Worm (Caenorhabditis elegans): ENCODE measurements around the gene F56C9.3.

F56C9.3 gene

DNA sequence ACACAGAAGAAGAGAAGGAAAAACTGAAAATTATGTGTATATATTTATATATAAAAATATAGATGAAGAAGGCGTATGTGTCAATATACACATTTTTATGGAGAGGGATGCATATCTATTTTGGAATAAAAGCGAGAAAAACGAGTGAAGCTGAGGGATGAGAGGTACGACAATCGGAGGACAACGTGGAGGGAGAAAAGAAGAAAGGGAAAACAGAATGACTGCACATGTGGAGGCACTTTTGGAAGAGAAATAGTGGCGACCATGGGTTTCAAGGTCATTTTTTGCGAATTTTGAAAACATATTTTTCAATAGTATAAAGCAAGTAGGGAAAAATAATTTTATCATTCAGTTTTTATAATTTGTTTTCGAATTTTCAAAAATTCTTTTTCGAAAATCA, 18.5 kb upstream of the F56C9.3 start:
- no peak for TF ChIP-seq him-1 (tag; optimal IDR thresholded peaks at IDR 0.05)
- TF ChIP-seq W03F9.2 (tag; optimal IDR thresholded peaks at IDR 0.05) = no peak
- no peak for TF ChIP-seq dao-5 (tag; optimal IDR thresholded peaks at IDR 0.05)

DNA sequence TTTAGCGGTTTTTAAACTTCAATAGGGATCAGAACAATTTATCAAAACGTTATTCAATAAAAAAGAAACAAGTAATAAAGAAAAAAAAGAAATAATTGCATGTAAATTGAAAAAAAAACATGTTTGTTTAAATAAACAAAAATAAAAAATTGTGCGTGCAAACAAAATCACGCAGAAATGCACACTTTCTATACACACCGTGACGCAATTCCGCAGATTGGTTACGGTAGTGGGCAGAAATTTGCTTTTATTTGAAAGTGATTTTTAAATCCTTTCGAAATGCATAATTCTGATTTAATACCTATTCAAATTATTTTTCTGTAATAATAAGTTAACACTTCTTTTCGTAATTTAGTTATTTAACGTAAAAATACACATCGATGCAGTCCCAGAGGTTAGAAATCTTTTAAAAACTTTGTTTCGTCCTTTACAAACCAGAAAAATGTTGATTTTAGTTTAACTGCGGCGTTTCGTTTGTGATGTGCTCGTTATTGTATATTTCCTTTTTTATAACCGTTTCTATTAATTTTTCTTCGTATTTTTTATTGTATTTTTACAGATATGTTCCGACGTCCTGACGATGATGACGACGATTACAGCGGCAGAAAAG, 17.9 kb upstream of the F56C9.3 start, which contains the start of gene cwf-19L2:
Gene cwf-19L2 (plus strand): TSS at position 560 of the 610 bp plus-strand sequence.
- TF ChIP-seq dao-5 (tag; optimal IDR thresholded peaks at IDR 0.05) (no peak), W03F9.2 (tag; optimal IDR thresholded peaks at IDR 0.05) (peak; percentile 27)

ce11 chrIII:7296092-7296668, 14.9 kb upstream of the F56C9.3 start:
- TF ChIP-seq dao-5 (tag; optimal IDR thresholded peaks at IDR 0.05) (no peak), W03F9.2 (tag; optimal IDR thresholded peaks at IDR 0.05) (no peak), him-1 (tag; optimal IDR thresholded peaks at IDR 0.05) (no peak)

DNA sequence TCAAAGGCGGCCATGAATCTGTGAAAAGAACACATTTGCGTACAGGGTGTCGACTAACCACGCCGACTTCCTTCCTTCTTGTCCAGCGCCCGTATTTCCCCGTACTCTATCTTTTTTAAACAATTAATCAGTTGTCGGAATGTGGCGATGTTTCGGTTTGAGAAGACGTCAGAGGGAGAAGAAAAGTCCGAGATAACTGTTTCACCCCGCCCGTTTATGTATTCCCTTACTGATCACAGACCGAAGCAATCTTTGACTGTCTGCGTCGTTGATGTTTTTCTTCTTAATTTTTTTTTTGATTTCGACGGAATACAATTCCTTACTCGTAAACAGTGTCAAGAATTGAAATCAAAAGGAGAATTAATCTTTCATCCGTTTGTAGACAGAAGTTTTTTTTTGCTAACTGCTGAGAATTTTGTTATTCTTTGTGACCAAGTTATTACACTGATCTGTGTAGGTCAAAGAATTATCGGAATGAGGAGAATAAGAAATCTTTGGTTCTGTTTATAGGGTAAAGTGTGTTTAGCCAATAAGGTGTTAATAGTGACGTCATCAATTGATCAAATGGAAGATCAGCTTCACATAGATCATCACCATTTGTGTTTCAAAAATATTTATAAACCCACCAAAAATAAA, 13.9 kb upstream of the F56C9.3 start:
- no peak for TF ChIP-seq W03F9.2 (tag; optimal IDR thresholded peaks at IDR 0.05)
- no peak for TF ChIP-seq him-1 (tag; optimal IDR thresholded peaks at IDR 0.05)
- TF ChIP-seq dao-5 (tag; optimal IDR thresholded peaks at IDR 0.05) = no peak

DNA sequence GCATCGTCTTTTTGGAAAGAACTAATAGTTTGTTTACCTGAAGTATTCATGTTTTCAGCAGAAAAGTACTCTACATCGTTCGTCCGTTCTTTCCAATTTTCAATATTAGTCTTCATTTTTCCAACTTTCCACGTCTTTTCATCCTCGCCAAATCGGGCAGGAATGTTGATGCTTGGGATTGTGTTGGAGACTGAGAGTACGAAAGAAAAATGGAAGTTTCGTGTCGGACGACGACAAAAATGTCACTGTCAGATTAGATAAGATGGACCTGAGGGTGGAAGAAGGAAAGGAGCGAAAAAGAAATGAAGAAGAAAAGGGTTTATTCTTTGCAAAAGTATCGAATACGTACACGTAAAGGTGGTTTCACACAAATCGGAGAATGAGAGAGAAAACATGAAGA, 13.0 kb upstream of the F56C9.3 start:
- TF ChIP-seq him-1 (tag; optimal IDR thresholded peaks at IDR 0.05) = no peak
- TF ChIP-seq dao-5 (tag; optimal IDR thresholded peaks at IDR 0.05) = no peak
- no peak for TF ChIP-seq W03F9.2 (tag; optimal IDR thresholded peaks at IDR 0.05)

DNA sequence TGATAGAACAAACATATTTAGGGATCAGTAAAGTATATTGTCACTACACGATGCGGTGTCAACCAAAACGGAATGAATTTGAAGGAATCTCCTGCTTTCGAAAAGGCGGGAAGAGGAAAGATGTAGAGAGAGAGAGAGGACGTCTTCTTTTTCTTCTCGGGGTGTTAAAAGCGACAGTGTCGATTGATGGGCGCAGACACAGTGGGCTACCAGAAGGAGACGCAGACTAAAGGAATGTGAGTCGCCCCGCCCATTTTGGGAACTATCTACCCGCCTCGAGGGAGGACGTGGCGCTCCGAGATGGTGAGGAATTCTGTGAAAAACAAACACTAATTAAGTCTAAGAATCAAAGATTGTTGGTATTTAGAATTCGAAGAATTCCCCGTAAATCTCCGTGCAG, 11.6 kb upstream of the F56C9.3 start, which contains the start of the genes B0361.14 and B0361.9:
Gene B0361.14 (minus strand): TSS at position 66 of the 400 bp plus-strand sequence.
Gene B0361.9 (minus strand): TSS at position 166 of the 400 bp plus-strand sequence.
- TF ChIP-seq dao-5 (tag; optimal IDR thresholded peaks at IDR 0.05) (no peak), W03F9.2 (tag; optimal IDR thresholded peaks at IDR 0.05) (no peak), him-1 (tag; optimal IDR thresholded peaks at IDR 0.05) (no peak)

DNA sequence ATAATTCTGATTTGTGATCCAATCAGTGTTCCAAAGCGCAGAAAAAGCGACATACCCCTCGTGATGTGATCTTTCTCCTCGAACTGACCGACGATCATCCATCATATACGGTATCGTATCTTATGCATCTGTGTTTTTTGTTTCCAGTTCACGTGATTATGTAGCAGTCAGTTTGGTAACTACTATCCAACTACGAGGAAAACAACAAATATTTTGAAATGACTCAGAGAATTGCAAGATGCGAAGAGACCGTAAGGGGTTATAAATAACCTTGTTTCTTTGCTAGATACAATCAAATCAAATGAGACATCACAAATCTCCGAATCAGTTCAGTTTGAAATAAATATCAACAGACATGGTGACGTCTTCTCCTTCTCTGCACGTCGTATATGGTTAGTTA, 10.9 kb upstream of the F56C9.3 start:
- TF ChIP-seq dao-5 (tag; optimal IDR thresholded peaks at IDR 0.05) = no peak
- TF ChIP-seq W03F9.2 (tag; optimal IDR thresholded peaks at IDR 0.05) = no peak
- TF ChIP-seq him-1 (tag; optimal IDR thresholded peaks at IDR 0.05) = no peak

DNA sequence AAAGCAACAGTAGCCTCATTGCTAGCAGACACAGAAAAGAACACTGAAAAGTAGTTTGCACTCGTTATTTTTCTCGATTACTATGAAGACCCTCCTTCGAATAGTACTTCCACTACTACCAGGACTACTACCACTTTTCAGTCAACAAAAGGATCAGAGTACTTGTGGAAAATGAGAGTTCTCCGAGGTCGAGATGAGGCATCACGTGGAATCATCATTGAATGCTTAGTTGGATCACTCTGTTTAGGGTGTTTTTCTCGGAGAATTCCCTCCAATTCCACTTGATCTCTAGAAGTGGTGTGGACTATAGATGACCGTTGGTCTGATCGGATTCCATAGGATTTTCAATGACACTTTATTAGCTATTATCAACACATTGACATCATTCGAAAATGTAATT, 10.3 kb upstream of the F56C9.3 start:
- TF ChIP-seq W03F9.2 (tag; optimal IDR thresholded peaks at IDR 0.05) (no peak), him-1 (tag; optimal IDR thresholded peaks at IDR 0.05) (no peak), dao-5 (tag; optimal IDR thresholded peaks at IDR 0.05) (no peak)

ce11 chrIII:7301668-7302067, 9.4 kb upstream of the F56C9.3 start:
- TF ChIP-seq W03F9.2 (tag; optimal IDR thresholded peaks at IDR 0.05) = no peak
- no peak for TF ChIP-seq him-1 (tag; optimal IDR thresholded peaks at IDR 0.05)
- TF ChIP-seq dao-5 (tag; optimal IDR thresholded peaks at IDR 0.05) = no peak

- no peak for TF ChIP-seq him-1 (tag; optimal IDR thresholded peaks at IDR 0.05)
- no peak for TF ChIP-seq W03F9.2 (tag; optimal IDR thresholded peaks at IDR 0.05)
- TF ChIP-seq dao-5 (tag; optimal IDR thresholded peaks at IDR 0.05) = no peak
Observed at ce11 chrIII:7304961-7305648, 6.0 kb upstream of the F56C9.3 start.

DNA sequence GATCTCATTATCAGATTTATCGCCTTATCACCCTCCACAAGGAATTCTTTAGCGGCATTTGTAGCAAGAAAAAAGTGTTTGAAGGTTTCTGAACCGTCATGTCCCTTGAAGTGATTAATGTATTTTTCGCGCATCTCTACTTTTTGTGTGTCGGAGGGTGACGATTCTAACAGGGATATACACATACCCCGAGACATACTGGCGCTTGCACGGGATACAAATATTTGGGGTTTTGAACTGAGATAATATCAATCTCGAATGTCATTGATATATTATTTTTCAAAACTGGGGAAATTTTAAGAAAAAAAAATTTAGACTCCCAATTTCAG, 5.5 kb upstream of the F56C9.3 start:
- no peak for TF ChIP-seq him-1 (tag; optimal IDR thresholded peaks at IDR 0.05)
- TF ChIP-seq dao-5 (tag; optimal IDR thresholded peaks at IDR 0.05) = no peak
- TF ChIP-seq W03F9.2 (tag; optimal IDR thresholded peaks at IDR 0.05) = no peak

DNA sequence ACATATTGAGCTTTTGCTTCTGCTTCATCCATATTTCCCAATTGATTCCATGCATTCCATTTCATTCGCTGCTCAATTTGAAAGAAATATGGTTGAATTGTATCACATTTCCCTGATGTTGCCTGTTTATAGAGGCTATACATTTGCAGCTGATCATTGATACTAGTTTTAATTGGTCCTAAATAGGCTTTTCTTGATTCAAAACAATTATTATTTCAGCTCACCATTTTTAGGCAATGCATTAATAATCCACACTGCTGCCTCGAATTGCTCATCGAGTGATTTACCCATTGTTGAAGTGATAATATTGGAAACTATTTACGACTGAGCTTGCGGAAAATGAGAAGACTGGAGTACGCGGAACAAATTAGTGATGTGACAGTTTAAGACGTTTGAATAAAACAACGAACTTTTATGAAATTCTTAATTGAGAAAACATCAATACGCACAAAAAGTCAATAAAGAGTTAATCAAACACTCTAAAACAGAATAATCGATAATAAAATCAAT, 2.4 kb upstream of the F56C9.3 start, which contains the start of gene acbp-4:
Gene acbp-4 (minus strand): TSS at position 510 of the 510 bp plus-strand sequence.
- TF ChIP-seq W03F9.2 (tag; optimal IDR thresholded peaks at IDR 0.05) (no peak), him-1 (tag; optimal IDR thresholded peaks at IDR 0.05) (no peak), dao-5 (tag; optimal IDR thresholded peaks at IDR 0.05) (no peak)

- no peak for TF ChIP-seq him-1 (tag; optimal IDR thresholded peaks at IDR 0.05)
- TF ChIP-seq dao-5 (tag; optimal IDR thresholded peaks at IDR 0.05) = no peak
- no peak for TF ChIP-seq W03F9.2 (tag; optimal IDR thresholded peaks at IDR 0.05)
Observed at ce11 chrIII:7314473-7314872, 3.4 kb downstream of the F56C9.3 start.
